Fruit fly (Drosophila melanogaster): ENCODE measurements around the gene CG31550.
A peak's percentile ranks its signal among the peaks of the same experiment; 100 is the strongest.

DNA sequence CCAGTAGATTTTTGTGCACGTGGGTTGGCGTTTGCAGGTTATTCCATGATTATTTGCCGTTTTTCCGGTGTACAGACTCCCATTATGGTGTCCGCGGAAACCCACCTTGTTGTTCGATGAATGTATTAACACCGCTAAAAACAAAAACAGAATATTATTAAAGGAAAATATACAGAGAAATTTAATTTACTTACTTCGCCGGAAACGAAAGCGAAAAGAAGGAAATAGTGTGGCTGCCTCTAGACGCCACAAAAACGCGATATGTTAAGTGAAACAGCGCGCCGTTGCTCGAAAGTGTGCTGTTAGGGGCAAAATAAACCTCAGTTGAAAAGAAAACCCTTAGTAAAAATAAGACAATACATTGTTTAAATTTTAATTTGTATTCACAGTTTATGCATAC is 18.5 kb upstream of the CG31550 start, which contains the start of gene RpL35A:
- TF ChIP-seq Bgb (GFP tag; IDR thresholded peaks at IDR 0.05; ENCODE audit: partially characterized antibody): no peak
- peak; percentile 66 for TF ChIP-seq CG18011 (GFP tag; optimal IDR thresholded peaks at IDR 0.05)
- peak; percentile 65 for TF ChIP-seq CG10274 (GFP tag; optimal IDR thresholded peaks at IDR 0.05)
- TF ChIP-seq CG3838 (GFP tag; optimal IDR thresholded peaks at IDR 0.05): peak; percentile 9
- TF ChIP-seq CrebB (tag; optimal IDR thresholded peaks at IDR 0.05): peak; percentile 89
- peak; percentile 86 for TF ChIP-seq CG10431 (GFP tag; optimal IDR thresholded peaks at IDR 0.05)
- no peak; the same call in 1 of the 2 replicates for TF ChIP-seq amos (GFP tag; IDR thresholded peaks at IDR 0.05; ENCODE audit: partially characterized antibody)

All from whole organism, embryonic.